Worm (Caenorhabditis elegans) whole organism, L1 larva: Measurements from ENCODE around the gene btb-8.
"Not testable (repeated sequence)": the region's sequence is repeated elsewhere in the genome, so short reads cannot be mapped to it uniquely, and the experiment has no call there.

Experiments
- C34B4.2 ChIP-seq: sonication (generic microtip); optimal IDR thresholded peaks from 2 replicates; lab custom pipeline; 2017; ENCODE audit warnings: mild to moderate bottlenecking, missing genetic modification characterization, missing compliant biosample characterization
- alr-1 ChIP-seq: fragments of 200-800 bp; sonication (Bioruptor generic); optimal IDR thresholded peaks from 2 replicates; lab custom pipeline; 2018; ENCODE audit warnings: borderline replicate concordance, mild to moderate bottlenecking, missing genetic modification characterization, missing compliant biosample characterization
- ceh-82 ChIP-seq, 3 experiments: fragments of 150-350 bp in 1 of 3; sonication (generic microtip) in 2 of 3; optimal IDR thresholded peaks; 2 replicates each; lab custom pipeline; 2014 to 2017; ENCODE audit warnings: missing biosample characterization in 3 of 3, missing genetic modification characterization in 3 of 3
- ceh-90 ChIP-seq: sonication (generic microtip); optimal IDR thresholded peaks from 2 replicates; lab custom pipeline; 2016; ENCODE audit warnings: missing genetic modification characterization, missing compliant biosample characterization
- efl-1 ChIP-seq, 4 experiments: fragments of 150-350 bp; optimal IDR thresholded peaks in 3 of 4; peaks in 1 of 4; 1 replicate in 1 of 4; 2 replicates in 3 of 4; lab custom pipeline; 2014; ENCODE audit warnings: missing biosample characterization in 2 of 4, missing genetic modification characterization in 2 of 4, missing genetic modification reagents in 2 of 4
- efl-3 ChIP-seq: fragments of 200-800 bp; sonication (Bioruptor generic); optimal IDR thresholded peaks from 2 replicates; lab custom pipeline; 2018; ENCODE audit warnings: mild to moderate bottlenecking, missing genetic modification characterization, missing compliant biosample characterization
- elt-2 ChIP-seq: sonication (generic microtip); optimal IDR thresholded peaks from 2 replicates; lab custom pipeline; 2016; ENCODE audit warnings: missing genetic modification characterization, mild to moderate bottlenecking, inconsistent platforms, missing compliant biosample characterization, missing genetic modification reagents
- ets-5 ChIP-seq: fragments of 200-800 bp; sonication (Bioruptor generic); IDR thresholded peaks from 2 replicates; pipeline ENCODE4 v1.3.6; 2022; ENCODE audit warnings: missing genetic modification characterization, missing compliant biosample characterization
- fos-1 ChIP-seq: fragments of 150-350 bp; optimal IDR thresholded peaks from 2 replicates; lab custom pipeline; 2014; ENCODE audit warnings: missing biosample characterization, missing genetic modification characterization
- lin-35 ChIP-seq, 2 experiments: fragments of 150-350 bp; optimal IDR thresholded peaks; 2 replicates each; lab custom pipeline; 2014; ENCODE audit warnings: missing biosample characterization in 2 of 2, missing genetic modification characterization in 2 of 2, missing genetic modification reagents in 2 of 2
- lsy-2 ChIP-seq, 2 experiments: fragments of 150-350 bp; optimal IDR thresholded peaks; 2 replicates each; lab custom pipeline; 2014; ENCODE audit warnings: missing biosample characterization in 2 of 2, missing genetic modification characterization in 2 of 2
- mab-9 ChIP-seq: fragments of 200-800 bp; sonication (Bioruptor generic); IDR thresholded peaks from 2 replicates; pipeline ENCODE4 v1.3.6; 2022; ENCODE audit warnings: missing genetic modification reagents, missing genetic modification characterization, missing compliant biosample characterization
- mep-1 ChIP-seq: fragments of 150-350 bp; optimal IDR thresholded peaks from 2 replicates; lab custom pipeline; 2014; ENCODE audit warnings: missing biosample characterization, missing genetic modification characterization
- nhr-76 ChIP-seq: sonication (generic microtip); optimal IDR thresholded peaks from 2 replicates; lab custom pipeline; 2017; ENCODE audit warnings: missing biosample characterization, missing genetic modification characterization
- pqm-1 ChIP-seq: sonication (generic microtip); optimal IDR thresholded peaks from 3 replicates; lab custom pipeline; 2017; ENCODE audit warnings: missing biosample characterization, missing genetic modification characterization
- skn-1 ChIP-seq: fragments of 150-350 bp; optimal IDR thresholded peaks from 2 replicates; lab custom pipeline; 2014; ENCODE audit warnings: missing biosample characterization, missing genetic modification characterization
- snu-23 ChIP-seq: sonication (generic microtip); optimal IDR thresholded peaks from 2 replicates; lab custom pipeline; 2016; ENCODE audit warnings: missing genetic modification characterization, missing compliant biosample characterization
- sox-4 ChIP-seq: sonication (generic microtip); optimal IDR thresholded peaks from 2 replicates; lab custom pipeline; 2016; ENCODE audit warnings: missing genetic modification characterization, missing compliant biosample characterization

The btb-8 gene

ce11 chrII:1767458-1767857, 44.9 kb downstream of the btb-8 start:
- TF ChIP-seq elt-2 (tag; lab: Kevin White, UChicago) (peak; percentile 28), efl-1 (GFP tag; optimal IDR thresholded peaks at IDR 0.05 in 1 of 2; lab: Kevin White, UChicago) (peak in 1 of 2 experiments; percentile 43), lin-35 (GFP tag; optimal IDR thresholded peaks at IDR 0.05; lab: Kevin White, UChicago) (peak in 1 of 2 experiments; percentile 10)
- TF ChIP-seq efl-1 (optimal IDR thresholded peaks at IDR 0.05; lab: Kevin White, UChicago): not testable (repeated sequence)

ce11 chrII:1771347-1771746, 48.8 kb downstream of the btb-8 start, which contains the start of gene math-26:
math-26 (plus strand) TSS chrII:1771647.
- TF ChIP-seq fos-1, ceh-90, sox-4 (tag; lab: Kevin White, UChicago): not testable (repeated sequence)
- TF ChIP-seq, all 84 proteins: peak for 0; not testable (repeated sequence) for 84

ce11 chrII:1771785-1772184, 49.2 kb downstream of the btb-8 start, which contains the start of gene math-3:
math-3 (plus strand) TSS chrII:1772085.
- no peak for TF ChIP-seq mab-9
- TF ChIP-seq snu-23 (GFP tag; lab: Kevin White, UChicago): no peak
- no peak for TF ChIP-seq C34B4.2
- TF ChIP-seq skn-1 (tag; lab: Kevin White, UChicago): no peak
- no peak for TF ChIP-seq fos-1 (tag; lab: Kevin White, UChicago)
- TF ChIP-seq lsy-2 (tag; optimal IDR thresholded peaks at IDR 0.05; lab: Kevin White, UChicago): no peak
- no peak for TF ChIP-seq ets-5 (GFP tag; lab: Robert Waterston, UW)
- no peak for TF ChIP-seq mep-1 (tag; lab: Kevin White, UChicago)
- no peak for TF ChIP-seq pqm-1 (tag; lab: Kevin White, UChicago)
- no peak for TF ChIP-seq alr-1 (tag; lab: Kevin White, UChicago)
- no peak for TF ChIP-seq nhr-76
- TF ChIP-seq efl-3 (GFP tag; lab: Kevin White, UChicago): no peak
- no peak for TF ChIP-seq ceh-82 (tag; optimal IDR thresholded peaks at IDR 0.05; lab: Kevin White, UChicago)
